Fruit fly (Drosophila melanogaster): ENCODE measurements around the gene CG12213.

Gene CG12213

dm6 chr3R:11948903-11949358 is 18.6 kb downstream of the CG12213 start, which contains the start of gene Cad87A (continued):
- TF ChIP-seq cwo (GFP tag; optimal IDR thresholded peaks at IDR 0.05) (no peak), CG3163 (GFP tag; optimal IDR thresholded peaks at IDR 0.05) (peak; percentile 49), CG12071 (GFP tag; optimal IDR thresholded peaks at IDR 0.05) (peak; percentile 45), CG30020 (tag; optimal IDR thresholded peaks at IDR 0.05) (no peak), H15 (GFP tag; IDR thresholded peaks at IDR 0.05) (no peak), CG18619 (GFP tag; optimal IDR thresholded peaks at IDR 0.05) (no peak), Hsf (GFP tag; optimal IDR thresholded peaks at IDR 0.05) (no peak), grau (tag; optimal IDR thresholded peaks at IDR 0.05) (no peak), z (GFP tag; IDR thresholded peaks at IDR 0.05) (no peak), danr (GFP tag; IDR thresholded peaks at IDR 0.05) (no peak), CG9215 (GFP tag; IDR thresholded peaks at IDR 0.05) (no peak), CG31224 (GFP tag; IDR thresholded peaks at IDR 0.05) (no peak), tup (GFP tag; optimal IDR thresholded peaks at IDR 0.05) (no peak), Antp (GFP tag; optimal IDR thresholded peaks at IDR 0.05) (no peak), CG11456 (GFP tag; IDR thresholded peaks at IDR 0.05) (no peak), slou (GFP tag; optimal IDR thresholded peaks at IDR 0.05) (no peak), CG7839 (tag; optimal IDR thresholded peaks at IDR 0.05) (no peak), tna (GFP tag; IDR thresholded peaks at IDR 0.05; ENCODE audit: partially characterized antibody) (no peak), Kr (GFP tag; optimal IDR thresholded peaks at IDR 0.05) (no peak), vfl (GFP tag; optimal IDR thresholded peaks at IDR 0.05) (no peak), CG3281 (GFP tag; optimal IDR thresholded peaks at IDR 0.05) (no peak), Sry-δ (GFP tag; optimal IDR thresholded peaks at IDR 0.05) (no peak), tap (tag; optimal IDR thresholded peaks at IDR 0.05) (peak; percentile 2), Poxn (GFP tag; IDR thresholded peaks at IDR 0.05) (no peak), CG11247 (GFP tag; IDR thresholded peaks at IDR 0.05) (no peak), Xrp1 (GFP tag; IDR thresholded peaks at IDR 0.05) (no peak), CG12236 (GFP tag; optimal IDR thresholded peaks at IDR 0.05) (no peak), Awh (GFP tag; IDR thresholded peaks at IDR 0.05) (no peak), CG9797 (GFP tag; optimal IDR thresholded peaks at IDR 0.05) (peak; percentile 91), NC2β (GFP tag; optimal IDR thresholded peaks at IDR 0.05) (peak; percentile 39), C15 (GFP tag; IDR thresholded peaks at IDR 0.05) (no peak), grn (GFP tag; optimal IDR thresholded peaks at IDR 0.05) (no peak), Gsc (GFP tag; IDR thresholded peaks at IDR 0.05) (no peak), CG17829 (tag; optimal IDR thresholded peaks at IDR 0.05) (peak; percentile 69), CG34224 (GFP tag; IDR thresholded peaks at IDR 0.05; ENCODE audit: partially characterized antibody) (no peak), CG14014 (GFP tag; IDR thresholded peaks at IDR 0.05) (no peak), CG4617 (GFP tag; optimal IDR thresholded peaks at IDR 0.05; ENCODE audit: borderline replicate concordance) (no peak), ssp (GFP tag; IDR thresholded peaks at IDR 0.05) (no peak), HLH54F (GFP tag; optimal IDR thresholded peaks at IDR 0.05) (no peak), slbo (GFP tag; IDR thresholded peaks at IDR 0.05) (no peak), CG9727 (GFP tag; optimal IDR thresholded peaks at IDR 0.05) (no peak), Ravus (GFP tag; IDR thresholded peaks at IDR 0.05) (no peak), CG8478 (optimal IDR thresholded peaks at IDR 0.05) (no peak), hkb (optimal IDR thresholded peaks at IDR 0.05) (no peak), hkb (GFP tag; IDR thresholded peaks at IDR 0.05) (no peak), CG2889 (GFP tag; IDR thresholded peaks at IDR 0.05) (no peak), NC2α (GFP tag; optimal IDR thresholded peaks at IDR 0.05) (no peak), sima (GFP tag; optimal IDR thresholded peaks at IDR 0.05) (no peak), slp2 (GFP tag; optimal IDR thresholded peaks at IDR 0.05) (no peak), CG16815 (GFP tag; optimal IDR thresholded peaks at IDR 0.05) (no peak), dimm (GFP tag; IDR thresholded peaks at IDR 0.05) (no peak), sd (tag; optimal IDR thresholded peaks at IDR 0.05) (peak; percentile 71), Sox102F (GFP tag; optimal IDR thresholded peaks at IDR 0.05) (no peak), CG13123 (GFP tag; optimal IDR thresholded peaks at IDR 0.05) (no peak)
